Fruit fly (Drosophila melanogaster) whole organism, prepupa: ENCODE data around the gene Pex23.
A peak's percentile ranks its signal among the peaks of the same experiment; 100 is the strongest.

Source experiments
- CG10631 ChIP-seq: fragments of 200-800 bp; sonication (Bioruptor generic); optimal IDR thresholded peaks from 2 replicates; lab custom pipeline; 2016; ENCODE audit warnings: missing biosample characterization, missing genetic modification characterization
- CG16779 ChIP-seq: fragments of 200-800 bp; sonication (Bioruptor generic); optimal IDR thresholded peaks from 3 replicates; lab custom pipeline; 2017; ENCODE audit warnings: missing biosample characterization, mild to moderate bottlenecking, missing genetic modification characterization
- CG8319 ChIP-seq: fragments of 200-800 bp; sonication (Bioruptor generic); optimal IDR thresholded peaks from 3 replicates; lab custom pipeline; 2016; ENCODE audit warnings: missing biosample characterization, missing genetic modification characterization
- Eip75B ChIP-seq: fragments of 200-800 bp; sonication (Bioruptor generic); optimal IDR thresholded peaks from 3 replicates; lab custom pipeline; 2016; ENCODE audit warnings: missing biosample characterization, missing genetic modification characterization
- Gug ChIP-seq: fragments of 200-800 bp; sonication (Bioruptor generic); IDR thresholded peaks from 2 replicates; pipeline ENCODE4 v1.3.6; 2022; ENCODE audit warnings: missing biosample characterization, missing genetic modification characterization
- Hr38 ChIP-seq: sonication (Bioruptor generic); optimal IDR thresholded peaks from 2 replicates; lab custom pipeline; 2016; ENCODE audit warnings: missing biosample characterization, missing genetic modification characterization
- Hr4 ChIP-seq: fragments of 200-800 bp; sonication (Bioruptor generic); optimal IDR thresholded peaks from 3 replicates; lab custom pipeline; 2016; ENCODE audit warnings: missing biosample characterization, missing genetic modification characterization
- OdsH ChIP-seq: fragments of 200-800 bp; sonication (Bioruptor generic); optimal IDR thresholded peaks from 3 replicates; lab custom pipeline; 2016; ENCODE audit warnings: missing biosample characterization, missing genetic modification characterization
- Sox14 ChIP-seq: fragments of 200-800 bp; sonication (Bioruptor generic); optimal IDR thresholded peaks from 3 replicates; lab custom pipeline; 2016; ENCODE audit warnings: missing biosample characterization, missing genetic modification characterization
- acj6 ChIP-seq: fragments of 200-800 bp; sonication (Bioruptor generic); optimal IDR thresholded peaks from 3 replicates; lab custom pipeline; 2016; ENCODE audit warnings: missing biosample characterization, missing genetic modification characterization

DNA sequence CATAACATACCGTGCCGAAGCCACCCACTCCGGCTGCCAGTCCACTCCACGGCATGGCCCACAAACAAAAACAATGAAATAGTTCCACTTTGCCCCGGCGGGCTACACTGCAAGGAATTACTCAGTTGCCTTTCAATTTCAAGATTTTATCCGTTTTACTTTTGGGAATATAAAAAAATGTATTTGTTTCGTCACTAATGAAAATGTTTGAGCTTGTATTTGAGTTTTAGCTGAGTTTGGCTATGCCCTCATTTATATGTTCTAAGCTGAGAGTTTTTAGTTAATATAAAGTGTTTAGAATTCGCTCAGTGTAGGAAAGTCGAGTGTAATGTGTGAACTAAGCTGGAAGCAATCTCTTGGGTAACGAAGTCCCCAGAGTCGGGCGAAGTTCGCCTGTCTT is 25.3 kb downstream of the Pex23 start:
- TF ChIP-seq Eip75B (GFP tag; lab: Kevin White, UChicago) (peak; percentile 16), Gug (GFP tag; lab: Robert Waterston, UW) (no peak), CG16779 (no peak), Hr38 (no peak), Sox14 (peak; percentile 21), acj6 (GFP tag; lab: Kevin White, UChicago) (peak; percentile 14), Hr4 (GFP tag; lab: Kevin White, UChicago) (peak; percentile 64), CG8319 (GFP tag; lab: Kevin White, UChicago) (no peak), OdsH (GFP tag; lab: Kevin White, UChicago) (peak; percentile 38), CG10631 (GFP tag; lab: Kevin White, UChicago) (peak; percentile 31)
